Worm (Caenorhabditis elegans): ENCODE results near the gene K02D10.2.
A peak's percentile ranks its signal among the peaks of the same experiment; 100 is the strongest.

Gene K02D10.2

ce11 chrIII:8795595-8796141, 24.6 kb upstream of the K02D10.2 start (continued):
- TF ChIP-seq unc-30 (tag; optimal IDR thresholded peaks at IDR 0.05) (no peak), fkh-8 (tag; optimal IDR thresholded peaks at IDR 0.05) (peak; percentile 97), elt-3 (tag; optimal IDR thresholded peaks at IDR 0.05) (peak in 3 of 6 experiments; percentile 73 to 95 (median 93)), nhr-19 (GFP tag; conservative IDR thresholded peaks at IDR 0.05) (peak; percentile 96), C16A3.4 (tag; optimal IDR thresholded peaks at IDR 0.05) (peak; percentile 84), ceh-88 (GFP tag; IDR thresholded peaks at IDR 0.05) (peak; percentile 88), nhr-90 (tag; optimal IDR thresholded peaks at IDR 0.05; ENCODE audit: poor library complexity) (peak; percentile 91), F16B12.6 (tag; optimal IDR thresholded peaks at IDR 0.05) (peak; percentile 7), ceh-8 (GFP tag; optimal IDR thresholded peaks at IDR 0.05) (peak; percentile 91), snu-23 (GFP tag; optimal IDR thresholded peaks at IDR 0.05) (peak; percentile 98), xbp-1 (tag; optimal IDR thresholded peaks at IDR 0.05) (peak; percentile 94), jun-1 (tag; optimal IDR thresholded peaks at IDR 0.05) (peak; percentile 97), rnt-1 (tag; optimal IDR thresholded peaks at IDR 0.05) (peak; percentile 94), hpl-2 (GFP tag; optimal IDR thresholded peaks at IDR 0.05) (peak; percentile 78), nhr-71 (tag; optimal IDR thresholded peaks at IDR 0.05) (peak; percentile 99), ztf-11 (tag; optimal IDR thresholded peaks at IDR 0.05) (peak in 1 of 2 experiments; percentile 91), unc-130 (tag; optimal IDR thresholded peaks at IDR 0.05) (peak; percentile 91), lir-3 (tag; optimal IDR thresholded peaks at IDR 0.05; ENCODE audit: poor library complexity) (peak; percentile 88), lin-13 (GFP tag; optimal IDR thresholded peaks at IDR 0.05) (peak; percentile 97), grh-1 (GFP tag; IDR thresholded peaks at IDR 0.05) (peak; percentile 94), Y116A8C.19 (tag; optimal IDR thresholded peaks at IDR 0.05; ENCODE audit: borderline replicate concordance) (no peak), ceh-82 (tag; optimal IDR thresholded peaks at IDR 0.05) (peak; percentile 88 to 93 (median 92)), nhr-20 (tag; optimal IDR thresholded peaks at IDR 0.05) (peak; percentile 98), efl-1 (optimal IDR thresholded peaks at IDR 0.05) (peak; percentile 89 to 95), efl-1 (GFP tag; optimal IDR thresholded peaks at IDR 0.05 in 1 of 2) (peak; percentile 60 to 98), alr-1 (tag; optimal IDR thresholded peaks at IDR 0.05; ENCODE audit: borderline replicate concordance) (no peak), sox-4 (tag; optimal IDR thresholded peaks at IDR 0.05) (peak; percentile 84), ztf-4 (tag; optimal IDR thresholded peaks at IDR 0.05) (peak; percentile 96), pax-3 (tag; optimal IDR thresholded peaks at IDR 0.05) (peak; percentile 90), nhr-84 (tag; optimal IDR thresholded peaks at IDR 0.05) (no peak), aha-1 (tag; optimal IDR thresholded peaks at IDR 0.05) (peak; percentile 84), mef-2 (tag; optimal IDR thresholded peaks at IDR 0.05) (peak; percentile 73), dpl-1 (GFP tag; optimal IDR thresholded peaks at IDR 0.05) (peak; percentile 69 to 74 (median 70)), isw-1 (GFP tag; IDR thresholded peaks at IDR 0.05) (peak; percentile 91), swsn-7 (tag; optimal IDR thresholded peaks at IDR 0.05) (peak; percentile 97), hlh-17 (GFP tag; optimal IDR thresholded peaks at IDR 0.05; ENCODE audit: borderline replicate concordance) (no peak), lsy-2 (tag; optimal IDR thresholded peaks at IDR 0.05) (peak; percentile 93 to 95), pag-3 (tag; optimal IDR thresholded peaks at IDR 0.05; ENCODE audit: borderline replicate concordance, insufficient read depth) (peak; percentile 12), ces-1 (GFP tag; optimal IDR thresholded peaks at IDR 0.05) (no peak), pqm-1 (tag; optimal IDR thresholded peaks at IDR 0.05) (no peak), ceh-90 (tag; optimal IDR thresholded peaks at IDR 0.05) (no peak), lin-15B (tag; optimal IDR thresholded peaks at IDR 0.05) (no peak), unc-86 (tag; optimal IDR thresholded peaks at IDR 0.05) (peak; percentile 98), ets-5 (GFP tag; IDR thresholded peaks at IDR 0.05) (no peak), fkh-4 (tag; optimal IDR thresholded peaks at IDR 0.05; ENCODE audit: borderline replicate concordance) (peak; percentile 52), ama-1 (optimal IDR thresholded peaks at IDR 0.05) (peak; percentile 69), blmp-1 (tag; optimal IDR thresholded peaks at IDR 0.05) (peak; percentile 61), egl-27 (tag; optimal IDR thresholded peaks at IDR 0.05) (peak; percentile 93 to 97), C04F5.9 (tag; optimal IDR thresholded peaks at IDR 0.05) (peak; percentile 73), lin-39 (tag; optimal IDR thresholded peaks at IDR 0.05) (peak; percentile 89), ceh-63 (GFP tag; optimal IDR thresholded peaks at IDR 0.05) (no peak), vab-15 (tag; optimal IDR thresholded peaks at IDR 0.05) (no peak)
